Fruit fly (Drosophila melanogaster) whole organism, embryonic: ENCODE data around the gene Pgant2.

Source experiments
- Adf1 ChIP-seq: fragments of 200-800 bp; sonication (Bioruptor generic); IDR thresholded peaks from 2 replicates; pipeline ENCODE4 v1.3.6; 2022; ENCODE audit warnings: missing biosample characterization, missing genetic modification characterization
- Aef1 ChIP-seq: fragments of 200-800 bp; sonication (Bioruptor generic); IDR thresholded peaks from 3 replicates; pipeline ENCODE4 v1.3.6; 2022; ENCODE audit warnings: missing biosample characterization, missing genetic modification characterization
- CG10147 ChIP-seq: fragments of 200-800 bp; sonication (Bioruptor generic); optimal IDR thresholded peaks from 2 replicates; lab custom pipeline; 2019; ENCODE audit warnings: missing biosample characterization, mild to moderate bottlenecking, missing genetic modification characterization, moderate library complexity
- CG1024 ChIP-seq: fragments of 200-800 bp; sonication (Bioruptor generic); IDR thresholded peaks from 2 replicates; pipeline ENCODE4 v1.3.6; 2022; ENCODE audit warnings: missing biosample characterization, missing genetic modification characterization
- CG10543 ChIP-seq: fragments of 200-800 bp; sonication (Bioruptor generic); optimal IDR thresholded peaks from 3 replicates; lab custom pipeline; 2017; ENCODE audit warnings: missing biosample characterization, mild to moderate bottlenecking, missing genetic modification characterization, moderate library complexity
- CG11456 ChIP-seq: fragments of 200-800 bp; sonication (Bioruptor generic); IDR thresholded peaks from 3 replicates; pipeline ENCODE4 v1.3.6; 2022; ENCODE audit warnings: missing biosample characterization, missing genetic modification characterization
- CG12104 ChIP-seq: fragments of 200-800 bp; sonication (Bioruptor generic); optimal IDR thresholded peaks from 3 replicates; lab custom pipeline; 2016; ENCODE audit warnings: missing biosample characterization, missing genetic modification characterization
- CG13894 ChIP-seq: fragments of 200-800 bp; sonication (Bioruptor generic); optimal IDR thresholded peaks from 3 replicates; lab custom pipeline; 2018; ENCODE audit warnings: missing biosample characterization, mild to moderate bottlenecking, missing genetic modification characterization, moderate library complexity
- CG14014 ChIP-seq: fragments of 200-800 bp; sonication (Bioruptor generic); IDR thresholded peaks from 2 replicates; pipeline ENCODE4 v1.3.6; 2022; ENCODE audit warnings: missing biosample characterization, missing genetic modification characterization
- CG15514 ChIP-seq: fragments of 200-800 bp; sonication (Bioruptor generic); optimal IDR thresholded peaks from 3 replicates; lab custom pipeline; 2017; ENCODE audit warnings: missing biosample characterization, missing genetic modification characterization, mild to moderate bottlenecking, moderate library complexity, missing genetic modification reagents
- CG1647 ChIP-seq: fragments of 200-800 bp; sonication (Bioruptor generic); optimal IDR thresholded peaks from 3 replicates; lab custom pipeline; 2016; ENCODE audit warnings: missing biosample characterization, missing genetic modification characterization
- CG17385 ChIP-seq: fragments of 200-800 bp; sonication (Bioruptor generic); optimal IDR thresholded peaks from 3 replicates; lab custom pipeline; 2018; ENCODE audit warnings: missing biosample characterization, mild to moderate bottlenecking, missing genetic modification characterization
- CG17612 ChIP-seq: fragments of 200-800 bp; sonication (Bioruptor generic); IDR thresholded peaks from 2 replicates; pipeline ENCODE4 v1.3.6; 2022; ENCODE audit warnings: missing biosample characterization, missing genetic modification characterization
- CG2202 ChIP-seq: fragments of 200-800 bp; sonication (Bioruptor generic); optimal IDR thresholded peaks from 2 replicates; lab custom pipeline; 2018; ENCODE audit warnings: missing biosample characterization, mild to moderate bottlenecking, missing genetic modification characterization
- CG31224 ChIP-seq: fragments of 200-800 bp; sonication (Bioruptor generic); IDR thresholded peaks from 2 replicates; pipeline ENCODE4 v1.3.6; 2022; ENCODE audit warnings: missing biosample characterization, missing genetic modification characterization
- CG42726 ChIP-seq: fragments of 200-800 bp; sonication (Bioruptor generic); IDR thresholded peaks from 2 replicates; pipeline ENCODE4 v1.3.6; 2022; ENCODE audit warnings: missing biosample characterization, missing genetic modification characterization; ENCODE audit not compliant: partially characterized antibody
- CG4617 ChIP-seq: fragments of 200-800 bp; sonication (Bioruptor generic); optimal IDR thresholded peaks from 3 replicates; lab custom pipeline; 2016; ENCODE audit warnings: missing biosample characterization, missing genetic modification characterization, borderline replicate concordance
- CG8765 ChIP-seq: fragments of 200-800 bp; sonication (Bioruptor generic); IDR thresholded peaks from 2 replicates; pipeline ENCODE4 v1.3.6; 2022; ENCODE audit warnings: missing biosample characterization, missing genetic modification characterization
- CG9609 ChIP-seq: fragments of 200-800 bp; sonication (Bioruptor generic); optimal IDR thresholded peaks from 3 replicates; lab custom pipeline; 2016; ENCODE audit warnings: missing biosample characterization, missing genetic modification characterization
- CG9932 ChIP-seq: fragments of 200-800 bp; sonication (Bioruptor generic); IDR thresholded peaks from 2 replicates; pipeline ENCODE4 v1.3.6; 2022; ENCODE audit warnings: missing biosample characterization, missing genetic modification characterization
- CkIIα-i1 ChIP-seq: fragments of 200-800 bp; sonication (Bioruptor generic); IDR thresholded peaks from 2 replicates; pipeline ENCODE4 v1.3.6; 2022; ENCODE audit warnings: missing biosample characterization, missing genetic modification characterization
- ERR ChIP-seq: fragments of 200-800 bp; sonication (Bioruptor generic); optimal IDR thresholded peaks from 2 replicates; lab custom pipeline; 2016; ENCODE audit warnings: missing biosample characterization, missing genetic modification characterization
- HHEX ChIP-seq: fragments of 200-800 bp; sonication (Bioruptor generic); optimal IDR thresholded peaks from 3 replicates; lab custom pipeline; 2017; ENCODE audit warnings: missing biosample characterization, mild to moderate bottlenecking, missing genetic modification characterization, missing genetic modification reagents
- Hand ChIP-seq: fragments of 200-800 bp; sonication (Bioruptor generic); optimal IDR thresholded peaks from 2 replicates; lab custom pipeline; 2017; ENCODE audit warnings: mild to moderate bottlenecking, missing biosample characterization, missing genetic modification reagents, missing genetic modification characterization
- Med ChIP-seq: fragments of 200-800 bp; sonication (Bioruptor generic); peaks from one replicate; lab custom pipeline; 2016; ENCODE audit warnings: missing biosample characterization, missing genetic modification characterization, mild to moderate bottlenecking, inconsistent platforms, moderate library complexity
- Myb ChIP-seq: fragments of 200-800 bp; sonication (Bioruptor generic); optimal IDR thresholded peaks from 2 replicates; lab custom pipeline; 2016; ENCODE audit warnings: missing biosample characterization, missing genetic modification characterization
- Ptx1 ChIP-seq: fragments of 200-800 bp; sonication (Bioruptor generic); IDR thresholded peaks from 2 replicates; pipeline ENCODE4 v1.3.6; 2022; ENCODE audit warnings: missing biosample characterization, missing genetic modification characterization
- Sox102F ChIP-seq: fragments of 200-800 bp; sonication (Bioruptor generic); optimal IDR thresholded peaks from 2 replicates; lab custom pipeline; 2018; ENCODE audit warnings: missing biosample characterization, mild to moderate bottlenecking, missing genetic modification characterization, moderate library complexity
- TFAM ChIP-seq: fragments of 200-800 bp; sonication (Bioruptor generic); optimal IDR thresholded peaks from 2 replicates; lab custom pipeline; 2017; ENCODE audit warnings: missing biosample characterization, missing genetic modification characterization, inconsistent platforms
- Trl ChIP-seq, 3 experiments: fragments of >200 bp in 2 of 3; fragments of 200-800 bp in 1 of 3; sonication (Bioruptor generic) in 1 of 3; optimal IDR thresholded peaks; 2 replicates in 1 of 3; 3 replicates in 2 of 3; lab custom pipeline; 2016 to 2017; ENCODE audit warnings: missing biosample characterization in 1 of 3, missing genetic modification characterization in 1 of 3
- Vsx1 ChIP-seq: fragments of 200-800 bp; sonication (Bioruptor generic); optimal IDR thresholded peaks from 2 replicates; lab custom pipeline; 2017; ENCODE audit warnings: missing biosample characterization, mild to moderate bottlenecking, missing genetic modification characterization, missing genetic modification reagents
- cg ChIP-seq: fragments of 200-800 bp; sonication (Bioruptor generic); optimal IDR thresholded peaks from 3 replicates; lab custom pipeline; 2019; ENCODE audit warnings: missing biosample characterization, mild to moderate bottlenecking, missing genetic modification characterization, moderate library complexity
- chif ChIP-seq, 2 experiments: fragments of 200-800 bp; sonication (Bioruptor generic); optimal IDR thresholded peaks; 3 replicates each; lab custom pipeline; 2016; ENCODE audit warnings: missing biosample characterization in 2 of 2, missing genetic modification characterization in 2 of 2
- dpn ChIP-seq, 2 experiments: fragments of 200-800 bp; sonication (Bioruptor generic); optimal IDR thresholded peaks; 3 replicates each; lab custom pipeline; 2016; ENCODE audit warnings: missing biosample characterization in 2 of 2, missing genetic modification characterization in 2 of 2
- fd102C ChIP-seq: fragments of 200-800 bp; sonication (Bioruptor generic); optimal IDR thresholded peaks from 2 replicates; lab custom pipeline; 2018; ENCODE audit warnings: missing biosample characterization, mild to moderate bottlenecking, missing genetic modification characterization, moderate library complexity
- fd96Cb ChIP-seq: fragments of 200-800 bp; sonication (Bioruptor generic); optimal IDR thresholded peaks from 2 replicates; lab custom pipeline; 2018; ENCODE audit warnings: missing biosample characterization, mild to moderate bottlenecking, missing genetic modification characterization, moderate library complexity
- gro ChIP-seq: fragments of 200-800 bp; sonication (Bioruptor generic); optimal IDR thresholded peaks from 2 replicates; lab custom pipeline; 2016; ENCODE audit warnings: missing biosample characterization, missing genetic modification characterization
- klu ChIP-seq: fragments of 200-800 bp; sonication (Bioruptor generic); IDR thresholded peaks from 2 replicates; pipeline ENCODE4 v1.3.6; 2022; ENCODE audit warnings: missing biosample characterization, missing genetic modification characterization
- lab ChIP-seq: fragments of 200-800 bp; sonication (Bioruptor generic); optimal IDR thresholded peaks from 3 replicates; lab custom pipeline; 2017; ENCODE audit warnings: missing biosample characterization, missing genetic modification characterization, mild to moderate bottlenecking, moderate library complexity, missing genetic modification reagents
- lmd ChIP-seq: fragments of 200-800 bp; sonication (Bioruptor generic); IDR thresholded peaks from 2 replicates; pipeline ENCODE4 v1.3.6; 2022; ENCODE audit warnings: missing biosample characterization, missing genetic modification characterization
- nom ChIP-seq: fragments of 200-800 bp; sonication (Bioruptor generic); optimal IDR thresholded peaks from 2 replicates; lab custom pipeline; 2017; ENCODE audit warnings: missing biosample characterization, missing genetic modification characterization, mild to moderate bottlenecking, moderate library complexity, missing genetic modification reagents
- prd ChIP-seq, 3 experiments: fragments of >200 bp in 2 of 3; fragments of 200-800 bp in 1 of 3; sonication (Bioruptor generic) in 1 of 3; optimal IDR thresholded peaks in 2 of 3; IDR thresholded peaks in 1 of 3; 2 replicates in 2 of 3; 3 replicates in 1 of 3; pipeline versions ENCODE4 v1.3.6 to Lab custom; 2017 to 2022; ENCODE audit warnings: missing biosample characterization in 1 of 3, missing genetic modification characterization in 1 of 3
- pum ChIP-seq: fragments of 200-800 bp; sonication (Bioruptor generic); optimal IDR thresholded peaks from 2 replicates; lab custom pipeline; 2016; ENCODE audit warnings: missing biosample characterization, missing genetic modification characterization
- row ChIP-seq: fragments of 200-800 bp; sonication (Bioruptor generic); IDR thresholded peaks from 3 replicates; pipeline ENCODE4 v1.3.6; 2022; ENCODE audit warnings: missing biosample characterization, missing genetic modification characterization
- schlank ChIP-seq: fragments of 200-800 bp; sonication (Bioruptor generic); optimal IDR thresholded peaks from 2 replicates; lab custom pipeline; 2018; ENCODE audit warnings: missing biosample characterization, mild to moderate bottlenecking, missing genetic modification characterization
- slbo ChIP-seq: fragments of 200-800 bp; sonication (Bioruptor generic); IDR thresholded peaks from 2 replicates; pipeline ENCODE4 v1.3.6; 2022; ENCODE audit warnings: missing biosample characterization, missing genetic modification characterization
- sob ChIP-seq: fragments of 200-800 bp; sonication (Bioruptor generic); IDR thresholded peaks from 2 replicates; pipeline ENCODE4 v1.3.6; 2022; ENCODE audit warnings: missing biosample characterization, missing genetic modification characterization
- sqz ChIP-seq: fragments of 200-800 bp; sonication (Bioruptor generic); optimal IDR thresholded peaks from 3 replicates; lab custom pipeline; 2018; ENCODE audit warnings: missing biosample characterization, mild to moderate bottlenecking, missing genetic modification characterization
- zf30C ChIP-seq: fragments of 200-800 bp; sonication (Bioruptor generic); optimal IDR thresholded peaks from 3 replicates; lab custom pipeline; 2018; ENCODE audit warnings: missing biosample characterization, mild to moderate bottlenecking, missing genetic modification characterization

Pgant2 gene

dm6 chr2L:3356193-3356645 lies 70.3 kb downstream of the Pgant2 start (continued):
- peak; percentile 22 for TF ChIP-seq sqz (GFP tag; lab: Kevin White, UChicago)
- 0 out of 2 replicates have a peak, but pooled peaks have one; percentile 22 for TF ChIP-seq CG14014 (GFP tag; lab: Robert Waterston, UW)
- TF ChIP-seq CG12104 (GFP tag; lab: Kevin White, UChicago), result peak; percentile 9
- TF ChIP-seq CkIIα-i1 (GFP tag; lab: Robert Waterston, UW), result no peak
- TF ChIP-seq sob (GFP tag; lab: Robert Waterston, UW), result peak; percentile 68
- peak; percentile 14 for TF ChIP-seq ERR (GFP tag; lab: Kevin White, UChicago)
- peak; percentile 4 for TF ChIP-seq pum
- peak in 1 of 2 experiments; percentile 10 for TF ChIP-seq Trl (optimal IDR thresholded peaks at IDR 0.05; lab: Kevin White, UChicago)
- TF ChIP-seq Trl (GFP tag; optimal IDR thresholded peaks at IDR 0.05; lab: Kevin White, UChicago), result no peak
- TF ChIP-seq CG9932 (GFP tag; lab: Robert Waterston, UW), result peak; percentile 57
- 0 out of 2 replicates have a peak, but pooled peaks have one; percentile 1 for TF ChIP-seq klu
- TF ChIP-seq dpn (GFP tag; optimal IDR thresholded peaks at IDR 0.05; lab: Kevin White, UChicago), result peak in 1 of 2 experiments; percentile 29
- peak; percentile 36; the same call in 1 of the 3 replicates for TF ChIP-seq row
- peak; percentile 13; the same call in 1 of the 2 replicates for TF ChIP-seq Adf1 (GFP tag; lab: Robert Waterston, UW)
- TF ChIP-seq CG2202 (tag; lab: Kevin White, UChicago), result no peak
- peak; percentile 41 for TF ChIP-seq lab (GFP tag; lab: Kevin White, UChicago)
- TF ChIP-seq Hand (GFP tag; lab: Kevin White, UChicago), result no peak
- peak; percentile 2 for TF ChIP-seq CG1647 (GFP tag; lab: Kevin White, UChicago)
- peak; percentile 63 for TF ChIP-seq slbo (GFP tag; lab: Robert Waterston, UW)
- no peak for TF ChIP-seq CG11456 (GFP tag; lab: Robert Waterston, UW)
- no peak for TF ChIP-seq CG1024
- TF ChIP-seq Ptx1 (GFP tag; lab: Robert Waterston, UW), result no peak; the same call in 1 of the 2 replicates
- peak in 1 of 2 experiments; percentile 57 for TF ChIP-seq chif (GFP tag; optimal IDR thresholded peaks at IDR 0.05; lab: Kevin White, UChicago)
- TF ChIP-seq CG10147 (GFP tag; lab: Kevin White, UChicago), result no peak
- TF ChIP-seq fd102C (GFP tag; lab: Kevin White, UChicago), result no peak
- no peak for TF ChIP-seq Sox102F (GFP tag; lab: Kevin White, UChicago)
- TF ChIP-seq Vsx1, result peak; percentile 18
- TF ChIP-seq CG17385 (GFP tag; lab: Kevin White, UChicago), result peak; percentile 24
- peak; percentile 37 for TF ChIP-seq CG15514
- peak; percentile 32; the same call in 1 of the 2 replicates for TF ChIP-seq lmd (GFP tag; lab: Robert Waterston, UW)
- no peak for TF ChIP-seq prd (optimal IDR thresholded peaks at IDR 0.05; lab: Kevin White, UChicago)
- TF ChIP-seq prd (GFP tag; IDR thresholded peaks at IDR 0.05; lab: Robert Waterston, UW), result no peak
- peak; percentile 52 for TF ChIP-seq zf30C (GFP tag; lab: Kevin White, UChicago)
- peak; percentile 45; the same call in 2 of the 3 replicates for TF ChIP-seq Aef1 (GFP tag; lab: Robert Waterston, UW)
- no peak for TF ChIP-seq TFAM (GFP tag; lab: Kevin White, UChicago)
- TF ChIP-seq CG9609 (GFP tag; lab: Kevin White, UChicago), result peak; percentile 43
- 0 out of 2 replicates have a peak, but pooled peaks have one; percentile 19 for TF ChIP-seq CG17612
- no peak for TF ChIP-seq CG13894 (tag; lab: Kevin White, UChicago)
- TF ChIP-seq Myb (GFP tag; lab: Kevin White, UChicago), result peak; percentile 6
- peak; percentile 41 for TF ChIP-seq HHEX (GFP tag; lab: Kevin White, UChicago)
- 0 out of 2 replicates have a peak, but pooled peaks have one; percentile 9 for TF ChIP-seq CG31224
- TF ChIP-seq fd96Cb, result no peak
- TF ChIP-seq gro (GFP tag; lab: Kevin White, UChicago), result peak; percentile 33
- TF ChIP-seq nom (GFP tag; lab: Kevin White, UChicago), result peak; percentile 95
- TF ChIP-seq CG8765 (GFP tag; lab: Robert Waterston, UW), result no peak
- TF ChIP-seq CG42726 (GFP tag; lab: Robert Waterston, UW), result no peak
- TF ChIP-seq Med (GFP tag; lab: Kevin White, UChicago), result peak; percentile 78
- TF ChIP-seq cg (GFP tag; lab: Kevin White, UChicago), result peak; percentile 19
- no peak for TF ChIP-seq CG4617
- peak; percentile 11 for TF ChIP-seq schlank (tag; lab: Kevin White, UChicago)
- TF ChIP-seq CG10543 (GFP tag; lab: Kevin White, UChicago), result peak; percentile 52
